Comparison of ENCODE assay signal across 1 fruit fly cellular context in the genomic region with DNA sequence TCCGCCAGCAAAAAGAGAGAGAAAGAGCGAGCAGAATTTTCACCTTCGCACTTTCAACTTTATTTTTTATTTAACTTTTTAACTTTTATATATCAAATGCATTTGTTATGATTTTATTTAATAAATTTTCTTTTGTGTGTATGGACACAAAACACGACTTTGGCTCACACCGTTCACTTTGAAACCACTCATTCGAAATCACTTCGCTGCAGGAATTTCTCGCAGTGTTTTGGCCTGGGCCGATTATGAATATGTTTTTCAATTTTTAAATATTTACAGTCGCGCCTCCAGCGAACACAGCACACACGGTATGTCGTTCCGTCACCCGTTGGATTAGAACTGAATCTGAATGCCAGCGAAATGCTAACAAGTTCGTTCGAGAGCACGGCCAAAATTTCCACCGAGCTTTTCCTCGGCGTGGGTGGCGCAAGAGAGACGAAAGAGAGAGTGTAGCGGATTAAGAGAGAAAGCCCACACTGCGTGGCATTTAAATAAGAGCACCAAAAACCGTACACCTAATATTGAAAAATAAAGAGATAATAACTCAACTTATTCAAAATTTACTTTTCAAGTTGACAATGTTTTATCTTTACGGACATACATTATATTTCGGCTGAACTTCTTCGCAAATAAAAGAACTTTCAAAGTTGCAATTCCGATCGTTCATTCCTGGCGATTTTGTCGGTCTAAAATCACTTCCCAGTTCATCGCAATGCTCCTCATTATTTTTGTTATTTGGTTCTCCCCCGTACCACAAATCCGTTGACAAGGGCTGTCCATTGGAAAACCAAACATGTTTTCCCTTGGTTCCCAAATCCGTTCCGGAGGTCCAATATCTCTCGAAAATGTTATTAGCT.
TF ChIP-seq lines count a peak whose summit lies in the region.

A gene (minus strand): TSS at position 402 of the 857 bp plus-strand sequence.

TF ChIP-seq in whole organism, embryonic, 481 proteins besides CTCF, POLR2A, EP300 and RAD21 (continued from another document and continues in another):
- TF ChIP-seq Fer2 (tag; optimal IDR thresholded peaks at IDR 0.05; lab: Kevin White, UChicago) (no peak), NfI (GFP tag; optimal IDR thresholded peaks at IDR 0.05; lab: Kevin White, UChicago) (peak; percentile 67), nom (GFP tag; optimal IDR thresholded peaks at IDR 0.05; lab: Kevin White, UChicago) (no peak), CG9437 (GFP tag; optimal IDR thresholded peaks at IDR 0.05; lab: Kevin White, UChicago) (no peak), CG9876 (GFP tag; optimal IDR thresholded peaks at IDR 0.05; lab: Kevin White, UChicago) (no peak), hth (optimal IDR thresholded peaks at IDR 0.05; lab: Kevin White, UChicago) (no peak), CG6813 (GFP tag; optimal IDR thresholded peaks at IDR 0.05; lab: Kevin White, UChicago) (peak; percentile 66), Hr3 (GFP tag; optimal IDR thresholded peaks at IDR 0.05; lab: Kevin White, UChicago) (peak; percentile 16), ara (GFP tag; IDR thresholded peaks at IDR 0.05; lab: Robert Waterston, UW) (no peak), tna (GFP tag; IDR thresholded peaks at IDR 0.05; lab: Robert Waterston, UW; ENCODE audit: partially characterized antibody) (no peak), CG8765 (GFP tag; IDR thresholded peaks at IDR 0.05; lab: Robert Waterston, UW) (no peak), CG11504 (tag; optimal IDR thresholded peaks at IDR 0.05; lab: Kevin White, UChicago) (no peak), ERR (GFP tag; optimal IDR thresholded peaks at IDR 0.05; lab: Kevin White, UChicago) (no peak), Dp (GFP tag; optimal IDR thresholded peaks at IDR 0.05; lab: Kevin White, UChicago) (no peak), slp2 (GFP tag; optimal IDR thresholded peaks at IDR 0.05; lab: Kevin White, UChicago) (peak; percentile 13), CG2202 (tag; optimal IDR thresholded peaks at IDR 0.05; lab: Kevin White, UChicago) (no peak), Nf-YB (GFP tag; optimal IDR thresholded peaks at IDR 0.05; lab: Kevin White, UChicago) (no peak), CG17912 (GFP tag; optimal IDR thresholded peaks at IDR 0.05; lab: Kevin White, UChicago) (no peak), ase (GFP tag; IDR thresholded peaks at IDR 0.05; lab: Robert Waterston, UW) (peak; percentile 52; the same call in 2 of the 3 replicates), CG10565 (GFP tag; optimal IDR thresholded peaks at IDR 0.05; lab: Kevin White, UChicago) (no peak), CG6654 (GFP tag; optimal IDR thresholded peaks at IDR 0.05; lab: Kevin White, UChicago) (no peak), Bdp1 (GFP tag; optimal IDR thresholded peaks at IDR 0.05; lab: Kevin White, UChicago) (no peak), CG1832 (GFP tag; optimal IDR thresholded peaks at IDR 0.05; lab: Kevin White, UChicago) (no peak), Aef1 (GFP tag; IDR thresholded peaks at IDR 0.05; lab: Robert Waterston, UW) (peak; percentile 46; the same call in 2 of the 3 replicates), Elba2 (GFP tag; optimal IDR thresholded peaks at IDR 0.05; lab: Kevin White, UChicago) (no peak), tll (GFP tag; optimal IDR thresholded peaks at IDR 0.05; lab: Kevin White, UChicago) (no peak), en (GFP tag; optimal IDR thresholded peaks at IDR 0.05; lab: Kevin White, UChicago) (no peak), B-H1 (GFP tag; IDR thresholded peaks at IDR 0.05; lab: Robert Waterston, UW) (0 out of 3 replicates have a peak, but pooled peaks have one; percentile 37), fu2 (GFP tag; optimal IDR thresholded peaks at IDR 0.05; lab: Kevin White, UChicago) (no peak), Max (GFP tag; optimal IDR thresholded peaks at IDR 0.05; lab: Kevin White, UChicago) (peak; percentile 53), MTF-1 (GFP tag; optimal IDR thresholded peaks at IDR 0.05; lab: Kevin White, UChicago; ENCODE audit: borderline replicate concordance) (no peak), Usf (GFP tag; optimal IDR thresholded peaks at IDR 0.05; lab: Kevin White, UChicago) (no peak), bsh (GFP tag; optimal IDR thresholded peaks at IDR 0.05; lab: Kevin White, UChicago) (no peak), CG12071 (GFP tag; optimal IDR thresholded peaks at IDR 0.05; lab: Kevin White, UChicago) (peak; percentile 43), klu (GFP tag; IDR thresholded peaks at IDR 0.05; lab: Robert Waterston, UW) (peak; percentile 57), Ets97D (GFP tag; optimal IDR thresholded peaks at IDR 0.05; lab: Kevin White, UChicago) (no peak), fd102C (GFP tag; optimal IDR thresholded peaks at IDR 0.05; lab: Kevin White, UChicago) (no peak), CG34422 (GFP tag; IDR thresholded peaks at IDR 0.05; lab: Robert Waterston, UW) (0 out of 3 replicates have a peak, but pooled peaks have one; percentile 47), Dfd (GFP tag; optimal IDR thresholded peaks at IDR 0.05; lab: Kevin White, UChicago) (no peak), CG17385 (GFP tag; optimal IDR thresholded peaks at IDR 0.05; lab: Kevin White, UChicago) (peak; percentile 31), CG4707 (GFP tag; optimal IDR thresholded peaks at IDR 0.05; lab: Kevin White, UChicago) (no peak), eve (GFP tag; optimal IDR thresholded peaks at IDR 0.05; lab: Kevin White, UChicago) (no peak), Rx (GFP tag; IDR thresholded peaks at IDR 0.05; lab: Robert Waterston, UW) (peak; percentile 67), CG6175 (GFP tag; IDR thresholded peaks at IDR 0.05; lab: Robert Waterston, UW) (no peak), CG11093 (GFP tag; IDR thresholded peaks at IDR 0.05; lab: Robert Waterston, UW) (0 out of 3 replicates have a peak, but pooled peaks have one; percentile 21), z (GFP tag; IDR thresholded peaks at IDR 0.05; lab: Robert Waterston, UW) (no peak), CG15073 (GFP tag; optimal IDR thresholded peaks at IDR 0.05; lab: Kevin White, UChicago) (no peak), MBD-R2 (GFP tag; IDR thresholded peaks at IDR 0.05; lab: Robert Waterston, UW) (peak; percentile 35; the same call in 1 of the 2 replicates), Pdp1 (GFP tag; optimal IDR thresholded peaks at IDR 0.05; lab: Kevin White, UChicago) (peak; percentile 11 to 60), Ravus (GFP tag; IDR thresholded peaks at IDR 0.05; lab: Robert Waterston, UW) (no peak), croc (GFP tag; conservative IDR thresholded peaks at IDR 0.05; lab: Robert Waterston, UW) (peak; percentile 23; the same call in 1 of the 3 replicates), CoRest (tag; optimal IDR thresholded peaks at IDR 0.05; lab: Kevin White, UChicago) (peak; percentile 47), ap (GFP tag; IDR thresholded peaks at IDR 0.05; lab: Robert Waterston, UW) (no peak), nerfin-2 (GFP tag; IDR thresholded peaks at IDR 0.05; lab: Robert Waterston, UW; ENCODE audit: partially characterized antibody) (no peak), gt (GFP tag; IDR thresholded peaks at IDR 0.05; lab: Robert Waterston, UW) (no peak), amos (GFP tag; IDR thresholded peaks at IDR 0.05; lab: Robert Waterston, UW; ENCODE audit: partially characterized antibody) (peak; percentile 14; the same call in 1 of the 2 replicates), Hr39 (optimal IDR thresholded peaks at IDR 0.05; lab: Kevin White, UChicago) (no peak), ato (GFP tag; IDR thresholded peaks at IDR 0.05; lab: Robert Waterston, UW; ENCODE audit: partially characterized antibody) (no peak), Sry-β (GFP tag; optimal IDR thresholded peaks at IDR 0.05; lab: Kevin White, UChicago) (no peak), Xbp1 (GFP tag; optimal IDR thresholded peaks at IDR 0.05; lab: Kevin White, UChicago) (peak; percentile 65), zfh1 (GFP tag; IDR thresholded peaks at IDR 0.05; lab: Robert Waterston, UW) (peak; percentile 40; the same call in 1 of the 3 replicates), sd (tag; optimal IDR thresholded peaks at IDR 0.05; lab: Kevin White, UChicago) (peak; percentile 67), tx (GFP tag; optimal IDR thresholded peaks at IDR 0.05; lab: Kevin White, UChicago) (no peak), CG4404 (GFP tag; IDR thresholded peaks at IDR 0.05; lab: Robert Waterston, UW) (peak; percentile 25; the same call in 1 of the 2 replicates), Atf6 (GFP tag; IDR thresholded peaks at IDR 0.05; lab: Robert Waterston, UW) (peak; percentile 80), mld (GFP tag; IDR thresholded peaks at IDR 0.05; lab: Robert Waterston, UW; ENCODE audit: partially characterized antibody) (no peak), sisA (GFP tag; IDR thresholded peaks at IDR 0.05; lab: Robert Waterston, UW) (peak; percentile 59), CG17328 (GFP tag; IDR thresholded peaks at IDR 0.05; lab: Robert Waterston, UW) (0 out of 2 replicates have a peak, but pooled peaks have one; percentile 36), B-H2 (GFP tag; optimal IDR thresholded peaks at IDR 0.05; lab: Kevin White, UChicago) (peak; percentile 15), CG15269 (tag; optimal IDR thresholded peaks at IDR 0.05; lab: Kevin White, UChicago) (peak; percentile 65), CG3726 (GFP tag; IDR thresholded peaks at IDR 0.05; lab: Robert Waterston, UW) (peak; percentile 59; the same call in 1 of the 3 replicates), crp (GFP tag; optimal IDR thresholded peaks at IDR 0.05; lab: Kevin White, UChicago) (no peak), row (GFP tag; IDR thresholded peaks at IDR 0.05; lab: Robert Waterston, UW) (peak; percentile 71), pb (GFP tag; optimal IDR thresholded peaks at IDR 0.05; lab: Kevin White, UChicago) (no peak), sens (GFP tag; lab: Kevin White, UChicago) (peak; percentile 82), gcm (GFP tag; optimal IDR thresholded peaks at IDR 0.05; lab: Kevin White, UChicago) (no peak), BtbVII (GFP tag; optimal IDR thresholded peaks at IDR 0.05; lab: Kevin White, UChicago) (peak; percentile 43), lilli (GFP tag; optimal IDR thresholded peaks at IDR 0.05; lab: Kevin White, UChicago) (peak; percentile 69), Gug (GFP tag; IDR thresholded peaks at IDR 0.05; lab: Robert Waterston, UW) (peak; percentile 33; the same call in 1 of the 4 replicates), Drgx (GFP tag; IDR thresholded peaks at IDR 0.05; lab: Robert Waterston, UW) (0 out of 2 replicates have a peak, but pooled peaks have one; percentile 49), CG17361 (GFP tag; IDR thresholded peaks at IDR 0.05; lab: Robert Waterston, UW) (no peak), dan (GFP tag; IDR thresholded peaks at IDR 0.05; lab: Robert Waterston, UW) (no peak), CG16863 (GFP tag; optimal IDR thresholded peaks at IDR 0.05; lab: Kevin White, UChicago) (no peak), CG18619 (GFP tag; optimal IDR thresholded peaks at IDR 0.05; lab: Kevin White, UChicago) (peak; percentile 58), wek (GFP tag; optimal IDR thresholded peaks at IDR 0.05; lab: Kevin White, UChicago) (no peak), tin (GFP tag; optimal IDR thresholded peaks at IDR 0.05; lab: Kevin White, UChicago) (peak; percentile 37), kah (GFP tag; optimal IDR thresholded peaks at IDR 0.05; lab: Kevin White, UChicago) (no peak), HLHmδ (GFP tag; optimal IDR thresholded peaks at IDR 0.05; lab: Kevin White, UChicago) (no peak), H2.0 (GFP tag; IDR thresholded peaks at IDR 0.05; lab: Robert Waterston, UW) (peak; percentile 57), CG13624 (GFP tag; optimal IDR thresholded peaks at IDR 0.05; lab: Kevin White, UChicago) (peak; percentile 25), br (optimal IDR thresholded peaks at IDR 0.05; lab: Kevin White, UChicago) (no peak), fd64A (GFP tag; optimal IDR thresholded peaks at IDR 0.05; lab: Kevin White, UChicago) (no peak), Ptx1 (GFP tag; IDR thresholded peaks at IDR 0.05; lab: Robert Waterston, UW) (peak; percentile 75), vfl (GFP tag; optimal IDR thresholded peaks at IDR 0.05; lab: Kevin White, UChicago) (peak; percentile 21), gfzf (GFP tag; optimal IDR thresholded peaks at IDR 0.05; lab: Kevin White, UChicago) (no peak), CG2129 (GFP tag; IDR thresholded peaks at IDR 0.05; lab: Robert Waterston, UW; ENCODE audit: partially characterized antibody) (no peak), cato (GFP tag; optimal IDR thresholded peaks at IDR 0.05; lab: Kevin White, UChicago; ENCODE audit: borderline replicate concordance) (no peak), Kr (GFP tag; optimal IDR thresholded peaks at IDR 0.05; lab: Kevin White, UChicago) (no peak), tio (GFP tag; optimal IDR thresholded peaks at IDR 0.05; lab: Kevin White, UChicago) (no peak), BEAF-32 (GFP tag; optimal IDR thresholded peaks at IDR 0.05; lab: Kevin White, UChicago) (no peak), CG3995 (GFP tag; optimal IDR thresholded peaks at IDR 0.05; lab: Kevin White, UChicago) (no peak), CG13894 (tag; optimal IDR thresholded peaks at IDR 0.05; lab: Kevin White, UChicago) (peak; percentile 15), CG3281 (GFP tag; optimal IDR thresholded peaks at IDR 0.05; lab: Kevin White, UChicago) (peak; percentile 69), hbn (GFP tag; IDR thresholded peaks at IDR 0.05; lab: Robert Waterston, UW; ENCODE audit: partially characterized antibody) (no peak), CG15601 (tag; optimal IDR thresholded peaks at IDR 0.05; lab: Kevin White, UChicago) (no peak), schlank (tag; optimal IDR thresholded peaks at IDR 0.05; lab: Kevin White, UChicago) (no peak), gro (GFP tag; optimal IDR thresholded peaks at IDR 0.05; lab: Kevin White, UChicago) (peak; percentile 42), knrl (GFP tag; IDR thresholded peaks at IDR 0.05; lab: Robert Waterston, UW; ENCODE audit: partially characterized antibody) (no peak), CG13775 (GFP tag; optimal IDR thresholded peaks at IDR 0.05; lab: Kevin White, UChicago) (peak; percentile 36), pho (GFP tag; optimal IDR thresholded peaks at IDR 0.05; lab: Kevin White, UChicago) (peak; percentile 3), CG3065 (GFP tag; optimal IDR thresholded peaks at IDR 0.05; lab: Kevin White, UChicago) (no peak), lbe (GFP tag; optimal IDR thresholded peaks at IDR 0.05; lab: Kevin White, UChicago) (no peak), CG2678 (tag; optimal IDR thresholded peaks at IDR 0.05; lab: Kevin White, UChicago) (peak; percentile 69), CG18476 (GFP tag; optimal IDR thresholded peaks at IDR 0.05; lab: Kevin White, UChicago) (peak; percentile 45), exex (tag; optimal IDR thresholded peaks at IDR 0.05; lab: Kevin White, UChicago) (no peak), bowl (GFP tag; IDR thresholded peaks at IDR 0.05; lab: Robert Waterston, UW) (no peak), Hmr (GFP tag; optimal IDR thresholded peaks at IDR 0.05; lab: Kevin White, UChicago) (peak; percentile 75), Mes4 (GFP tag; optimal IDR thresholded peaks at IDR 0.05; lab: Kevin White, UChicago) (no peak), CG14710 (tag; optimal IDR thresholded peaks at IDR 0.05; lab: Kevin White, UChicago) (no peak), nmo (GFP tag; optimal IDR thresholded peaks at IDR 0.05; lab: Kevin White, UChicago) (peak; percentile 31), onecut (GFP tag; IDR thresholded peaks at IDR 0.05; lab: Robert Waterston, UW) (peak; percentile 43)
